Worm (Caenorhabditis elegans) whole organism, L4 larva: ENCODE measurements around the gene clec-219.

Experiments used
- mxl-3 ChIP-seq: fragments of 200-800 bp; sonication (Bioruptor generic); optimal IDR thresholded peaks from 2 replicates; lab custom pipeline; 2018; ENCODE audit warnings: mild to moderate bottlenecking, missing genetic modification characterization, missing compliant biosample characterization
- nhr-77 ChIP-seq: fragments of 150-350 bp; optimal IDR thresholded peaks from 2 replicates; lab custom pipeline; 2014; ENCODE audit warnings: missing biosample characterization, missing genetic modification characterization

DNA sequence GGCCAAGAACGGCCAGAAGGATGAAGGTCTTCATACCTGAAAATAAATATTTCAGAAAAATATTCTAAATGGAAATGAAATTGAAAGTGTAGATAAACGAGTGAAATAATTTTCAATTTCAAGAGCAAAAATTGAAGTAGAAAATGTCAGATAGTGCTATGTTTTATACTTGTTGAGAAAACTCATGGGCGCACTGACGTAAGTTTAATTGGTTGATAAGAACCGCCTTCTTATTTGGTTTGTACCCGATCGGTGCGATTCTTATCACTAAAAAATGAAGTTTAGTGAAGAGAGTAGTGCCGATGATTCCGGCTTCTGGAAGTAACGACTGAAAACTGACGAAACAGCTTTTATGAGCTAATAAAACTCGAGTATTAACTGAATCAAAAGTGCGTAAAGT lies 49.3 kb upstream of the clec-219 start, which contains the start of the genes asp-6 and asp-12:
- TF ChIP-seq mxl-3 (GFP tag; lab: Kevin White, UChicago) (no peak), nhr-77 (tag; lab: Kevin White, UChicago) (peak; percentile 78)
